Fruit fly (Drosophila melanogaster): ENCODE results near the gene CG7668.
A peak's percentile ranks its signal among the peaks of the same experiment; 100 is the strongest.

Gene CG7668

DNA sequence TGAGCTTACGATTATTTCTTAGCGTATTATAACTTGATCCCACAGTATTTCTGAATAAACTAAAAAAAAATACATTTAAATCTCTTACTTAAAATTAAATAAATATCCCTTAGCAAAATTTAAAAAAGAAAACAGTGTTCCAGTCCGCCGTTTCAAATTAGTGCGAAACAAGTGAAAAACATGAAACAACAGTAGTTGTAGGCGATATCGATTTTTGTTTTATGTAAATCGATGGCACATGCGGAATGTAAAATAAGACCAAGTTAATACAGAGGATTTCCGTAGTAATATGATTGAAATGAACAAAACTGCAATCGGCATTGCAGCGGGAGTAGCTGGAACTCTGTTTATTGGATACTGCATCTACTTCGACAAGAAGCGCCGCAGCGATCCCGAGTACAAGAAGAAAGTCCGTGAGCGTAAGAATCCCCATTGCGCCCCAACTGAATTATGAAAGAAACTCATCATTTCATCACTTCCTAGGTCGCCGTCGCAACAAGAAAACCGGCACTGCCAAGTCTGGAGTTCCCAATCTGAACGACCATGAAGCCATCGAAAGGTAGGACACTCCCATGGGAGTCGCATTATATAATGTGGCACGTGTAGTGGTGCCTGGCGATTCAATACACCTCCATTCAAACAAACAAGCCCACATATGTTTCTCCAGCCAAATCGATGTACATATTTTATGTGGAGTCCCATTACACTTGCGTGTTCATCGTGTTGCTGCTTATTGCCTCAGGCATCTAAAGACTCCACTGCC, 1.5 kb upstream of the CG7668 start:
- peak; percentile 26 for TF ChIP-seq Eip78C (GFP tag)
- no peak for TF ChIP-seq CG8119 (GFP tag; IDR thresholded peaks at IDR 0.05)

DNA sequence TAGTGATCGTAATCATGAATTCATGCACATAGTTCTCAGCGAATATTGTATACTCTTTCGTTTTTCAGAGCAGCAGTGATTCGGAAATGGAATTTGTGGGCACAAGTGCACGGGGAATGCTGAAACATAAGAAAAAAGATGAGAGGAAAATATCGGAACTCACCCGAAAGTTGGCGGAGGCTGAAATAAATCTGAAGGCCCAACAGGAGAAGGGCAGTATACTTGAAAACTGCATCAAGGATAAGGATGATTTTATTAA, 628 bp downstream of the CG7668 start:
- no peak for TF ChIP-seq Smox (GFP tag; optimal IDR thresholded peaks at IDR 0.05)
- no peak for TF ChIP-seq pdm3 (GFP tag; optimal IDR thresholded peaks at IDR 0.05)
- no peak for TF ChIP-seq fd85E (GFP tag; optimal IDR thresholded peaks at IDR 0.05)
- peak; percentile 0 for TF ChIP-seq CG10669 (GFP tag; optimal IDR thresholded peaks at IDR 0.05)
- TF ChIP-seq vri (GFP tag; optimal IDR thresholded peaks at IDR 0.05), result no peak

DNA sequence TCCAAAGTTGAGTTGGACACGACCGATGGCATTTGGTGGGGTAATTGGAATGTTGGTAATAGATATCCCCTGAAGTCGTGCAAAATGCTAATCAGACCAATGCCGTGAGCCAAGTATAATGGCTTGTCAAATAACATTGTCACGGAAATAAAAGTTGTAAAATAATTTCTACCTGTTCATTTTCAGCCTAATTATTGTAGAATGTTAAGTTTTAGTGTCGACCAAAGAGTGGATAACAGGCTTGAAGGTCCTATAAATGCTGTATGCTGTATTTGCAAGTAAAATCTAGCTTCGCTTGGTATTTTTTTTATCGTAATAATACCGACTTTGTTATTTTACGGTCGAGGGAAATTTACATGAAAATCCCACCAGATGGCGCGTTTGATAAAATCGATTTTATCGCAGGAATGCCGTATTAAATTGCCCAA, 1.9 kb downstream of the CG7668 start:
- no peak for TF ChIP-seq spab (GFP tag; optimal IDR thresholded peaks at IDR 0.05)
- TF ChIP-seq Eip78C (GFP tag), result peak; percentile 61

DNA sequence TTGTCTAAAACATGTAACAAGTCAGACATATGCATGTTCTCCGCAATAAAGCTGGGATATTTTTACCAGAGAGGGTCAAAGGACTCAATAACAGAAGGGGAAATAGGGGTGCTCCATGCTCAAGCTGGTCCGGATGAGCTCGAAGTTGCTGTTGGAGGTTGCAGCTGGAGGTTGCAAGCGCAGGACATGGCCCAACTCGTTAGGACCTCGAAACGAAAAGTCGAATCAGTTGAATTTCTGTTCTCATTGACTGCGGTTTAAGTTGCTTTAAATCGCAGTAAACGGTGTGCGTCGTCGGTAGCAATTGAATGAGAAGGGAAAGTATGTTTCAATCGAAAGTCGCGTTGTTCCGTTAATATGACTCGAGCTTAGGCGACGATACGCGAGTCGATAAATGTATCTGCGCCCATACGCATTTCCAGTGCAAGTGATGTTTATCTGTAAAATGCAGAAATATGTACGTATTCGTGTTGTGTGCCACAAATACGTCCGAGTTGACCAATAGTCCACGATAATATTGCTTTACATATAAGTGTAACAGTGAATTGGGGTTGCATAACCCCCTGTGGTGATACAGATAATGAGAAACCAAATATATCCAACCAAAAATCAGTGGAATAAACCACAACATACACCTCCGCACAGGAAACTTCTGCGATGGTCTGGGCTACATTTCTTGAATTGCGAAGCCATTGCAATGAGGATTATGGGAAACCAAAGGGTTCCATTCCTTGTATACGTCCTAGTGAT, 2.7 kb downstream of the CG7668 start, which contains the start of gene kug:
Gene kug, plus strand, starts transcription at position 269 of the 750 bp plus-strand sequence.
- TF ChIP-seq CG9139 (GFP tag; optimal IDR thresholded peaks at IDR 0.05), result no peak
- TF ChIP-seq CG6854 (GFP tag; optimal IDR thresholded peaks at IDR 0.05), result no peak
- TF ChIP-seq CG15336 (GFP tag; IDR thresholded peaks at IDR 0.05), result no peak

DNA sequence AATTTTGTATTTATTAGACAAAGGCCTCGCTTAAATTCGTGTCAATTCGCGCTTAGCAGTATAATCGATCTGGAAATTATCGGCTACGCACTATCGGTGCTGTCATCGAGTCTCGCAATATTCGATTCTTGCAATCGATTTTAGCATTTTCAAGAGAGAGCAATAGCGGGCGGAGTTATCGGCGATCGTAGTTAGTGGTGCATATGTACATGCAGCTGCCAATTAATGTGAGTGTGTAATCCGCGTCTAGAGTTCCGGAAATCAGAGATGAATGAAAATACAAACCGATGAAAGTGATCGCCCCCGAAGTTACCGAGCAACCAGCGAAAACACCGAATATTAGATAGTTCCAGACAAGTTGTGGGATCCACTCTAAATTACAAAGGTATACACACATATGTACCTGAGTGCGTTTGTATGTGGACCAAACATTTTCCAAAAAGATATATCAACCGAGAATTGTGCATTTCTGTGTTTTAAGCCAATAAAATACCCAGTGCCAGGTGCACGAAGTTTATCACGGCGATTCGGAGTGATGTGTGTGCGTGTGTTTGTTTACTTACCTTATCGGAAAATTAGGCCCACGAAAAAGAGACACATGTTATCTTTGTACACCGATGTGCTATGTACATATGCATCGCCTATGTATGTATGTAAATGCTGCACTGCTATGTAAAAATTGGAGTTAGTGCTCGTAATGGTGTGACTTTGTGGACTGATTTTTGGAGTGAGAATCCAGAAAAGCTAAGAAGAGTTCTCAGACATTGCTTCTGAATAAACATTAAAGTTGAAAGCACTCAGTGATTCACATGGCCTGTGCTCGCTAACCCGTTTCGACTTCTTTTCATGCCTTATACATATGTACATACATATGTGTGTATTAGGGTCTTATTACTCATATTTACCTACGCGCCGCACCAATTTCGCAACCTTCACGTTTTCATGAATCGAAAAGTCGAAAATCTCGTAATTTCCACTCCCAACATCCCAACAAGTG, 4.0 kb downstream of the CG7668 start:
- TF ChIP-seq dsx (GFP tag; optimal IDR thresholded peaks at IDR 0.05; ENCODE audit: poor library complexity, severe bottlenecking) (no peak), fd59A (GFP tag; optimal IDR thresholded peaks at IDR 0.05) (no peak), CG6792 (GFP tag; optimal IDR thresholded peaks at IDR 0.05) (no peak), Sox14 (GFP tag; optimal IDR thresholded peaks at IDR 0.05) (no peak), fkh (GFP tag; optimal IDR thresholded peaks at IDR 0.05) (peak; percentile 87)

- TF ChIP-seq CG10631 (GFP tag; optimal IDR thresholded peaks at IDR 0.05) (no peak), CG15336 (GFP tag; IDR thresholded peaks at IDR 0.05) (no peak), Gug (GFP tag; IDR thresholded peaks at IDR 0.05) (no peak), fkh (GFP tag; optimal IDR thresholded peaks at IDR 0.05) (no peak), CG6276 (GFP tag; optimal IDR thresholded peaks at IDR 0.05) (no peak), dsx (GFP tag; optimal IDR thresholded peaks at IDR 0.05; ENCODE audit: poor library complexity, severe bottlenecking) (no peak), ss (GFP tag; optimal IDR thresholded peaks at IDR 0.05) (no peak), acj6 (GFP tag; optimal IDR thresholded peaks at IDR 0.05) (no peak), Eip78C (GFP tag) (no peak)
Observed at dm6 chr3L:20027735-20028134, 25.2 kb downstream of the CG7668 start, which contains the start of gene CG14183. Gene CG14183 (minus strand): TSS chr3L:20027835.

DNA sequence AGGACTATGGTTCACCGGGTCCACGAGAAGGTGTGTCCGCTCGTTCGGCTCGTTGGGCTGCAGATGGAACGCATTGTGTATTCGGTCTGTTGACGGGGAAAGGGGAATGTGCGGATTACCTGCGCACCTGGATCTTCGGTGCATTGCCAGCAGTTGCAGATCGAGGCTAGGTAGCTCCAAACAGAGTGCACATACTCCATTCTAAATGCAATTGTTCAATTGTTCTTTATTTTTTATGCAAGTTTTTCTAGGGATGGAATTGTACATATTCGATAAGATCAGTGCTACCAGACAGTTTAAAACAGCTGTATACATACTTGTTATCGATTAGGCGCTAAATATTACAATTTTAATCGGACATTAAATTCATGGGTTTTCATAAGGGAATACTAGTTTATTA, 26.2 kb downstream of the CG7668 start, which contains the start of gene Lamtor1:
Gene Lamtor1, minus strand, starts transcription at position 268 of the 400 bp plus-strand sequence.
- no peak for TF ChIP-seq svp (GFP tag)
- TF ChIP-seq CG6163 (GFP tag; IDR thresholded peaks at IDR 0.05), result no peak
- TF ChIP-seq ss (GFP tag; optimal IDR thresholded peaks at IDR 0.05), result no peak
- TF ChIP-seq CG4318 (GFP tag; optimal IDR thresholded peaks at IDR 0.05), result no peak
- TF ChIP-seq CG34406 (GFP tag; optimal IDR thresholded peaks at IDR 0.05), result no peak
- no peak for TF ChIP-seq CG6808 (GFP tag; optimal IDR thresholded peaks at IDR 0.05)
- no peak for TF ChIP-seq CG8119 (GFP tag; IDR thresholded peaks at IDR 0.05)
- TF ChIP-seq CG6854 (GFP tag; optimal IDR thresholded peaks at IDR 0.05), result no peak
- TF ChIP-seq Met (GFP tag; optimal IDR thresholded peaks at IDR 0.05), result no peak
- TF ChIP-seq CG32006 (GFP tag; optimal IDR thresholded peaks at IDR 0.05), result no peak
- no peak for TF ChIP-seq lz (GFP tag; optimal IDR thresholded peaks at IDR 0.05)

Measured in whole organism, prepupa.